Worm (Caenorhabditis elegans): ENCODE measurements around the gene srz-37.

srz-37 gene

ce11 chrIV:3524584-3525020 lies 42.9 kb upstream of the srz-37 start (continued):
- TF ChIP-seq ctbp-1 (GFP tag; IDR thresholded peaks at IDR 0.05) (peak; percentile 81), dmd-6 (GFP tag; IDR thresholded peaks at IDR 0.05) (peak; percentile 58), ceh-62 (tag; optimal IDR thresholded peaks at IDR 0.05) (no peak), daf-12 (tag; optimal IDR thresholded peaks at IDR 0.05) (no peak), mep-1 (tag; optimal IDR thresholded peaks at IDR 0.05) (peak; percentile 69), nhr-111 (GFP tag; optimal IDR thresholded peaks at IDR 0.05) (peak; percentile 75), php-3 (GFP tag; IDR thresholded peaks at IDR 0.05) (peak; percentile 75), F10B5.3 (tag; optimal IDR thresholded peaks at IDR 0.05) (no peak), lin-15B (tag; optimal IDR thresholded peaks at IDR 0.05) (no peak), ceh-32 (tag; optimal IDR thresholded peaks at IDR 0.05; ENCODE audit: poor library complexity) (no peak), vab-7 (GFP tag; IDR thresholded peaks at IDR 0.05) (peak; percentile 77), nhr-48 (tag; optimal IDR thresholded peaks at IDR 0.05) (peak; percentile 10), nhr-41 (GFP tag; IDR thresholded peaks at IDR 0.05) (no peak), mdt-29 (GFP tag; IDR thresholded peaks at IDR 0.05) (no peak), F26F4.8 (GFP tag; conservative IDR thresholded peaks at IDR 0.05) (peak; percentile 72; the same call in 1 of the 2 replicates), spr-3 (GFP tag; optimal IDR thresholded peaks at IDR 0.05) (peak; percentile 65), ama-1 (optimal IDR thresholded peaks at IDR 0.05) (no peak), gei-8 (GFP tag; optimal IDR thresholded peaks at IDR 0.05) (peak; percentile 0), madf-5 (GFP tag; IDR thresholded peaks at IDR 0.05) (peak; percentile 62 to 76; a peak in 2 of 4 replicates), ZK546.5 (tag; optimal IDR thresholded peaks at IDR 0.05) (no peak), unc-62 (GFP tag; optimal IDR thresholded peaks at IDR 0.05 in 1 of 2) (no peak), unc-62 (tag; optimal IDR thresholded peaks at IDR 0.05) (no peak), nhr-76 (tag; optimal IDR thresholded peaks at IDR 0.05) (no peak), dve-1 (tag; optimal IDR thresholded peaks at IDR 0.05; ENCODE audit: insufficient read depth) (peak; percentile 17), egl-43 (GFP tag; IDR thresholded peaks at IDR 0.05) (peak; percentile 86), snpc-4 (tag; optimal IDR thresholded peaks at IDR 0.05) (no peak), pha-4 (GFP tag; IDR thresholded peaks at IDR 0.05) (peak; percentile 70; the same call in 1 of the 2 replicates), pha-4 (tag; optimal IDR thresholded peaks at IDR 0.05) (no peak), nhr-102 (tag; optimal IDR thresholded peaks at IDR 0.05) (peak; percentile 32), egl-27 (tag; optimal IDR thresholded peaks at IDR 0.05) (no peak), T20F7.1 (GFP tag; optimal IDR thresholded peaks at IDR 0.05) (no peak), set-16 (GFP tag; IDR thresholded peaks at IDR 0.05) (peak; percentile 67), duxl-1 (tag; optimal IDR thresholded peaks at IDR 0.05; ENCODE audit: poor library complexity) (no peak), nhr-6 (tag; optimal IDR thresholded peaks at IDR 0.05) (peak; percentile 42), aha-1 (tag) (peak; percentile 84), nhr-28 (tag; optimal IDR thresholded peaks at IDR 0.05) (peak; percentile 7)

- no peak for TF ChIP-seq duxl-1 (tag; optimal IDR thresholded peaks at IDR 0.05; ENCODE audit: poor library complexity)
- TF ChIP-seq mxl-2 (GFP tag; conservative IDR thresholded peaks at IDR 0.05): no peak
- no peak for TF ChIP-seq aha-1 (tag)
- TF ChIP-seq lin-38 (GFP tag; IDR thresholded peaks at IDR 0.05): no peak
- no peak for TF ChIP-seq T26A8.4 (GFP tag; IDR thresholded peaks at IDR 0.05)
- TF ChIP-seq ama-1 (optimal IDR thresholded peaks at IDR 0.05): no peak
- TF ChIP-seq set-16 (GFP tag; IDR thresholded peaks at IDR 0.05): peak; percentile 88
Observed at ce11 chrIV:3523419-3523818, 41.8 kb upstream of the srz-37 start.

DNA sequence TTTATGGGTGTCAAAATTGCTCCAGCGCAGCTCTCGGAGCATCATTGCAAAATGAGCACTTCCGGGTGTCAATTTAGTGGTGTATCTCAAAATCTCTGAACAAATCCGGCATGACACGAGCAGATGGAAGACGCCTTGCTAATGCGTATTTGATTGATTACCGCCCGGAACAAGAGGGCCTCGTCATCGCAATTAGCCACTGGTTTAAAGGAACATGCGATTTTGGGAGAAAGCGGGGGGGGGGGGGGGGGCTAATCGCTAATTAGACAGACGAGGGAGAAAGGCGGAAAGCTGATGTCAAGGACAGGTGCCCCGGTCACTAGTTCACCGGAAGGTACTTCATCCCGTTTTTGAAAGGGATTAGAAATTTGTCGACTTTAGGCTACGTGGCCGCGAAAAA lies 40.0 kb upstream of the srz-37 start:
- TF ChIP-seq mes-2 (tag; optimal IDR thresholded peaks at IDR 0.05; ENCODE audit: poor library complexity, severe bottlenecking) (no peak), set-16 (GFP tag; IDR thresholded peaks at IDR 0.05) (peak; percentile 12; the same call in 1 of the 2 replicates)
